Worm (Caenorhabditis elegans) whole organism, L3 larva: ENCODE data around the gene icd-1.

Experiments
- ceh-82 ChIP-seq: fragments of 150-350 bp; optimal IDR thresholded peaks from 2 replicates; lab custom pipeline; 2014; ENCODE audit warnings: missing biosample characterization, missing genetic modification characterization
- lin-15B ChIP-seq: fragments of 150-350 bp; optimal IDR thresholded peaks from 2 replicates; lab custom pipeline; 2014; ENCODE audit warnings: missing biosample characterization, missing genetic modification characterization
- lin-39 ChIP-seq: fragments of 150-350 bp; optimal IDR thresholded peaks from 2 replicates; lab custom pipeline; 2018; ENCODE audit warnings: missing biosample characterization, missing genetic modification reagents, missing genetic modification characterization
- nhr-11 ChIP-seq: fragments of 150-350 bp; optimal IDR thresholded peaks from 2 replicates; lab custom pipeline; 2014; ENCODE audit warnings: missing biosample characterization, missing genetic modification characterization
- nhr-12 ChIP-seq: fragments of 150-350 bp; optimal IDR thresholded peaks from 2 replicates; lab custom pipeline; 2014; ENCODE audit warnings: missing biosample characterization, missing genetic modification characterization
- nhr-237 ChIP-seq: fragments of 150-350 bp; optimal IDR thresholded peaks from 2 replicates; lab custom pipeline; 2014; ENCODE audit warnings: missing biosample characterization, missing genetic modification characterization
- nhr-77 ChIP-seq: fragments of 150-350 bp; optimal IDR thresholded peaks from 2 replicates; lab custom pipeline; 2014; ENCODE audit warnings: missing biosample characterization, missing genetic modification characterization
- pqm-1 ChIP-seq: fragments of 150-350 bp; optimal IDR thresholded peaks from 2 replicates; lab custom pipeline; 2017; ENCODE audit warnings: missing biosample characterization, missing genetic modification characterization, inconsistent platforms
- skn-1 ChIP-seq: fragments of 150-350 bp; optimal IDR thresholded peaks from 2 replicates; lab custom pipeline; 2014; ENCODE audit warnings: missing biosample characterization, missing genetic modification characterization
- snpc-4 ChIP-seq: fragments of 150-350 bp; optimal IDR thresholded peaks from 2 replicates; lab custom pipeline; 2014; ENCODE audit warnings: missing biosample characterization, missing genetic modification characterization
- unc-39 ChIP-seq: sonication (generic microtip); optimal IDR thresholded peaks from 4 replicates; lab custom pipeline; 2017; ENCODE audit warnings: missing biosample characterization, missing genetic modification characterization
- unc-62 ChIP-seq: fragments of 150-350 bp; sonication (generic microtip); optimal IDR thresholded peaks from 4 replicates; lab custom pipeline; 2014; ENCODE audit warnings: missing biosample characterization, missing genetic modification reagents, missing genetic modification characterization

DNA sequence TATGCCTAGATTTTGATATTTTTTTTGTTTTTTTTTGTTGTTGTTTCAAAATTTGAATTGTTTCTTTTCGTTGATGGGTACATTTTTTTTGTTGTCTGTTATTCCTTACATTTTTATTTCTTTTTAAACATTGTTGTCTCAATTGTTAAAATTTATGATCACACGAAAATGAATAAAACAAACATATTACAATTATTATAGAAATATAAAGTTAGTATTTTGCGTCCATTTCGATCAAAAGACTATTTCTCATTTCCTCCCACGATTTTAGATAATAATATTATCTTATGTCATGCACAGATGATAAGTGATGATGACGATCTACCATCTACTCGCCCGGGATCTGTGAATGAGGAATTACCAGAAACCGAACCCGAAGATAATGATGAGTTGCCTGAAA is 33.8 kb downstream of the icd-1 start, which contains the start of gene wrn-1:
- TF ChIP-seq nhr-77, result no peak
- no peak for TF ChIP-seq ceh-82 (tag; lab: Kevin White, UChicago)
- no peak for TF ChIP-seq lin-15B (tag; lab: Kevin White, UChicago)
- TF ChIP-seq unc-39 (tag; lab: Kevin White, UChicago), result no peak
- TF ChIP-seq pqm-1, result no peak
- no peak for TF ChIP-seq nhr-12 (tag; lab: Kevin White, UChicago)
- no peak for TF ChIP-seq skn-1 (tag; lab: Kevin White, UChicago)
- TF ChIP-seq lin-39, result no peak
- TF ChIP-seq snpc-4 (tag; lab: Kevin White, UChicago), result no peak
- TF ChIP-seq nhr-237 (tag; lab: Kevin White, UChicago), result no peak
- no peak for TF ChIP-seq nhr-11 (tag; lab: Kevin White, UChicago)
- no peak for TF ChIP-seq unc-62
